Fruit fly (Drosophila melanogaster) whole organism, embryonic: ENCODE measurements around the gene CG13096.

Source experiments
- ATbp ChIP-seq: fragments of 200-800 bp; sonication (Bioruptor generic); optimal IDR thresholded peaks from 2 replicates; lab custom pipeline; 2017; ENCODE audit warnings: missing biosample characterization, mild to moderate bottlenecking, missing genetic modification characterization, missing genetic modification reagents
- BEAF-32 ChIP-seq: fragments of 200-800 bp; sonication (Bioruptor generic); optimal IDR thresholded peaks from 3 replicates; lab custom pipeline; 2017; ENCODE audit warnings: missing biosample characterization, missing genetic modification characterization, mild to moderate bottlenecking, moderate library complexity, missing genetic modification reagents
- CG10274 ChIP-seq: fragments of 200-800 bp; sonication (Bioruptor generic); optimal IDR thresholded peaks from 3 replicates; lab custom pipeline; 2017; ENCODE audit warnings: missing biosample characterization, mild to moderate bottlenecking, missing genetic modification characterization
- CG10565 ChIP-seq: fragments of 200-800 bp; sonication (Bioruptor generic); optimal IDR thresholded peaks from 3 replicates; lab custom pipeline; 2016; ENCODE audit warnings: missing biosample characterization, mild to moderate bottlenecking, missing genetic modification characterization
- CG12659 ChIP-seq: fragments of 200-800 bp; sonication (Bioruptor generic); optimal IDR thresholded peaks from 3 replicates; lab custom pipeline; 2017; ENCODE audit warnings: mild to moderate bottlenecking, missing biosample characterization, missing genetic modification reagents, missing genetic modification characterization
- CG13123 ChIP-seq: fragments of 200-800 bp; sonication (Bioruptor generic); optimal IDR thresholded peaks from 2 replicates; lab custom pipeline; 2016; ENCODE audit warnings: missing biosample characterization, missing genetic modification characterization
- CG13775 ChIP-seq: fragments of 200-800 bp; sonication (Bioruptor generic); optimal IDR thresholded peaks from 3 replicates; lab custom pipeline; 2017; ENCODE audit warnings: missing biosample characterization, mild to moderate bottlenecking, missing genetic modification characterization
- CG14014 ChIP-seq: fragments of 200-800 bp; sonication (Bioruptor generic); IDR thresholded peaks from 2 replicates; pipeline ENCODE4 v1.3.6; 2022; ENCODE audit warnings: missing biosample characterization, missing genetic modification characterization
- CG14710 ChIP-seq: fragments of 200-800 bp; sonication (Bioruptor generic); optimal IDR thresholded peaks from 3 replicates; lab custom pipeline; 2019; ENCODE audit warnings: missing biosample characterization, mild to moderate bottlenecking, missing genetic modification characterization, moderate library complexity
- CG15696 ChIP-seq: fragments of 200-800 bp; sonication (Bioruptor generic); optimal IDR thresholded peaks from 2 replicates; lab custom pipeline; 2019; ENCODE audit warnings: missing biosample characterization, mild to moderate bottlenecking, missing genetic modification characterization, moderate library complexity
- CG16779 ChIP-seq: fragments of 200-800 bp; sonication (Bioruptor generic); IDR thresholded peaks from 2 replicates; pipeline ENCODE4 v1.3.6; 2022; ENCODE audit warnings: missing biosample characterization, missing genetic modification characterization
- CG16813 ChIP-seq: fragments of 200-800 bp; sonication (Bioruptor generic); IDR thresholded peaks from 3 replicates; pipeline ENCODE4 v1.3.6; 2022; ENCODE audit warnings: missing biosample characterization, missing genetic modification characterization; ENCODE audit not compliant: partially characterized antibody
- CG17328 ChIP-seq: fragments of 200-800 bp; sonication (Bioruptor generic); IDR thresholded peaks from 2 replicates; pipeline ENCODE4 v1.3.6; 2022; ENCODE audit warnings: missing biosample characterization, missing genetic modification characterization
- CG3163 ChIP-seq: fragments of 200-800 bp; sonication (Bioruptor generic); optimal IDR thresholded peaks from 3 replicates; lab custom pipeline; 2016; ENCODE audit warnings: missing biosample characterization, missing genetic modification characterization
- CG5245 ChIP-seq: fragments of 200-800 bp; sonication (Bioruptor generic); optimal IDR thresholded peaks from 3 replicates; lab custom pipeline; 2016; ENCODE audit warnings: missing biosample characterization, missing genetic modification characterization
- CG6654 ChIP-seq: fragments of 200-800 bp; sonication (Bioruptor generic); optimal IDR thresholded peaks from 2 replicates; lab custom pipeline; 2017; ENCODE audit warnings: missing biosample characterization, mild to moderate bottlenecking, missing genetic modification characterization
- CG8944 ChIP-seq: fragments of 200-800 bp; sonication (Bioruptor generic); optimal IDR thresholded peaks from 3 replicates; lab custom pipeline; 2016; ENCODE audit warnings: missing biosample characterization, missing genetic modification characterization
- CG9797 ChIP-seq: fragments of 200-800 bp; sonication (Bioruptor generic); optimal IDR thresholded peaks from 3 replicates; lab custom pipeline; 2018; ENCODE audit warnings: missing biosample characterization, mild to moderate bottlenecking, missing genetic modification characterization
- CG9932 ChIP-seq: fragments of 200-800 bp; sonication (Bioruptor generic); IDR thresholded peaks from 2 replicates; pipeline ENCODE4 v1.3.6; 2022; ENCODE audit warnings: missing biosample characterization, missing genetic modification characterization
- D19B ChIP-seq: fragments of 200-800 bp; sonication (Bioruptor generic); optimal IDR thresholded peaks from 2 replicates; lab custom pipeline; 2017; ENCODE audit warnings: missing biosample characterization, mild to moderate bottlenecking, missing genetic modification characterization
- Mes4 ChIP-seq: fragments of 200-800 bp; sonication (Bioruptor generic); optimal IDR thresholded peaks from 2 replicates; lab custom pipeline; 2016; ENCODE audit warnings: missing biosample characterization, missing genetic modification characterization
- Nf-YC ChIP-seq: fragments of 200-800 bp; optimal IDR thresholded peaks from 3 replicates; lab custom pipeline; 2019; ENCODE audit warnings: missing biosample characterization, mild to moderate bottlenecking, missing genetic modification characterization, moderate library complexity
- Pdp1 ChIP-seq, 2 experiments: fragments of 200-800 bp; sonication (Bioruptor generic); optimal IDR thresholded peaks; 3 replicates each; lab custom pipeline; 2016; ENCODE audit warnings: missing biosample characterization in 2 of 2, missing genetic modification characterization in 2 of 2, mild to moderate bottlenecking in 1 of 2, moderate library complexity in 1 of 2
- Trl ChIP-seq, 3 experiments: fragments of >200 bp in 2 of 3; fragments of 200-800 bp in 1 of 3; sonication (Bioruptor generic) in 1 of 3; optimal IDR thresholded peaks; 2 replicates in 1 of 3; 3 replicates in 2 of 3; lab custom pipeline; 2016 to 2017; ENCODE audit warnings: missing biosample characterization in 1 of 3, missing genetic modification characterization in 1 of 3
- Vsx1 ChIP-seq: fragments of 200-800 bp; sonication (Bioruptor generic); optimal IDR thresholded peaks from 2 replicates; lab custom pipeline; 2017; ENCODE audit warnings: missing biosample characterization, mild to moderate bottlenecking, missing genetic modification characterization, missing genetic modification reagents
- al ChIP-seq: fragments of 200-800 bp; sonication (Bioruptor generic); IDR thresholded peaks from 2 replicates; pipeline ENCODE4 v1.3.6; 2022; ENCODE audit warnings: missing biosample characterization, missing genetic modification characterization
- cad ChIP-seq: fragments of >200 bp; optimal IDR thresholded peaks from 2 replicates; lab custom pipeline; 2017; ENCODE audit warnings: missing biosample characterization, missing genetic modification characterization
- chinmo ChIP-seq: fragments of 200-800 bp; sonication (Bioruptor generic); IDR thresholded peaks from 4 replicates; pipeline ENCODE4 v1.3.6; 2022; ENCODE audit warnings: missing biosample characterization, missing genetic modification characterization; ENCODE audit not compliant: partially characterized antibody
- esg ChIP-seq: fragments of 200-800 bp; sonication (Bioruptor generic); conservative IDR thresholded peaks from 2 replicates; pipeline ENCODE4 v1.3.6; 2022; ENCODE audit warnings: missing biosample characterization, missing genetic modification characterization
- fd96Cb ChIP-seq: fragments of 200-800 bp; sonication (Bioruptor generic); optimal IDR thresholded peaks from 2 replicates; lab custom pipeline; 2018; ENCODE audit warnings: missing biosample characterization, mild to moderate bottlenecking, missing genetic modification characterization, moderate library complexity
- ftz-f1 ChIP-seq: fragments of 200-800 bp; sonication (Bioruptor generic); optimal IDR thresholded peaks from 2 replicates; lab custom pipeline; 2016; ENCODE audit warnings: missing biosample characterization, missing genetic modification characterization
- gem ChIP-seq: fragments of 200-800 bp; sonication (Bioruptor generic); optimal IDR thresholded peaks from 2 replicates; lab custom pipeline; 2019; ENCODE audit warnings: missing biosample characterization, mild to moderate bottlenecking, missing genetic modification characterization, moderate library complexity
- gsb ChIP-seq: fragments of 200-800 bp; sonication (Bioruptor generic); IDR thresholded peaks from 2 replicates; pipeline ENCODE4 v1.3.6; 2022; ENCODE audit warnings: missing biosample characterization, missing genetic modification characterization
- her ChIP-seq: fragments of 200-800 bp; sonication (Bioruptor generic); optimal IDR thresholded peaks from 2 replicates; lab custom pipeline; 2016; ENCODE audit warnings: missing biosample characterization, missing genetic modification characterization
- inv ChIP-seq: fragments of 200-800 bp; sonication (Bioruptor generic); IDR thresholded peaks from 2 replicates; pipeline ENCODE4 v1.3.6; 2022; ENCODE audit warnings: missing biosample characterization, missing genetic modification characterization; ENCODE audit not compliant: partially characterized antibody
- lab ChIP-seq: fragments of 200-800 bp; sonication (Bioruptor generic); optimal IDR thresholded peaks from 3 replicates; lab custom pipeline; 2017; ENCODE audit warnings: missing biosample characterization, missing genetic modification characterization, mild to moderate bottlenecking, moderate library complexity, missing genetic modification reagents
- lilli ChIP-seq: fragments of 200-800 bp; sonication (Bioruptor generic); optimal IDR thresholded peaks from 3 replicates; lab custom pipeline; 2016; ENCODE audit warnings: missing biosample characterization, missing genetic modification characterization
- mld ChIP-seq: fragments of 200-800 bp; sonication (Bioruptor generic); IDR thresholded peaks from 3 replicates; pipeline ENCODE4 v1.3.6; 2022; ENCODE audit warnings: missing biosample characterization, missing genetic modification characterization; ENCODE audit not compliant: partially characterized antibody
- pnt ChIP-seq: fragments of 200-800 bp; sonication (Bioruptor generic); optimal IDR thresholded peaks from 3 replicates; lab custom pipeline; 2016; ENCODE audit warnings: missing biosample characterization, missing genetic modification characterization
- run ChIP-seq: fragments of 200-800 bp; sonication (Bioruptor generic); optimal IDR thresholded peaks from 3 replicates; lab custom pipeline; 2018; ENCODE audit warnings: missing biosample characterization, mild to moderate bottlenecking, missing genetic modification characterization
- sob ChIP-seq: fragments of 200-800 bp; sonication (Bioruptor generic); IDR thresholded peaks from 2 replicates; pipeline ENCODE4 v1.3.6; 2022; ENCODE audit warnings: missing biosample characterization, missing genetic modification characterization
- tin ChIP-seq: fragments of 200-800 bp; sonication (Bioruptor generic); optimal IDR thresholded peaks from 3 replicates; lab custom pipeline; 2016; ENCODE audit warnings: missing biosample characterization, missing genetic modification characterization
- trh ChIP-seq: fragments of 200-800 bp; sonication (Bioruptor generic); optimal IDR thresholded peaks from 2 replicates; lab custom pipeline; 2016; ENCODE audit warnings: missing biosample characterization, missing genetic modification characterization
- tx ChIP-seq: fragments of 200-800 bp; sonication (Bioruptor generic); optimal IDR thresholded peaks from 2 replicates; lab custom pipeline; 2016; ENCODE audit warnings: missing biosample characterization, missing genetic modification characterization
- unc-4 ChIP-seq: fragments of 200-800 bp; sonication (Bioruptor generic); IDR thresholded peaks from 2 replicates; pipeline ENCODE4 v1.3.6; 2022; ENCODE audit warnings: missing biosample characterization, missing genetic modification characterization; ENCODE audit not compliant: partially characterized antibody
- vvl ChIP-seq: fragments of 200-800 bp; sonication (Bioruptor generic); IDR thresholded peaks from 2 replicates; pipeline ENCODE4 v1.3.6; 2022; ENCODE audit warnings: missing biosample characterization, missing genetic modification characterization
- wdn ChIP-seq: fragments of 200-800 bp; sonication (Bioruptor generic); IDR thresholded peaks from 2 replicates; pipeline ENCODE4 v1.3.6; 2022; ENCODE audit warnings: missing biosample characterization, missing genetic modification characterization

Gene CG13096

dm6 chr2L:8463144-8464106, 48.2 kb downstream of the CG13096 start, which contains the start of gene Agpat2 (continued):
- TF ChIP-seq her (GFP tag; lab: Kevin White, UChicago) (peak; percentile 57), fd96Cb (tag; lab: Kevin White, UChicago) (peak; percentile 86), CG15696 (tag; lab: Kevin White, UChicago) (peak; percentile 61), CG17328 (GFP tag; lab: Robert Waterston, UW) (peak; percentile 79), unc-4 (GFP tag; lab: Robert Waterston, UW) (no peak), CG16813 (GFP tag; lab: Robert Waterston, UW) (no peak), sob (GFP tag; lab: Robert Waterston, UW) (peak; percentile 76), wdn (GFP tag; lab: Robert Waterston, UW) (peak; percentile 39; the same call in 1 of the 2 replicates), CG9797 (GFP tag; lab: Kevin White, UChicago) (no peak), Pdp1 (GFP tag; optimal IDR thresholded peaks at IDR 0.05; lab: Kevin White, UChicago) (peak; percentile 68 to 78), cad (GFP tag; lab: Kevin White, UChicago) (no peak), CG14710 (tag; lab: Kevin White, UChicago) (peak; percentile 85), tin (peak; percentile 81), ATbp (GFP tag; lab: Kevin White, UChicago) (peak; percentile 82), lab (peak; percentile 93), CG13775 (peak; percentile 70), CG16779 (no peak), trh (GFP tag; lab: Kevin White, UChicago) (peak; percentile 45), Vsx1 (GFP tag; lab: Kevin White, UChicago) (peak; percentile 48), ftz-f1 (no peak), CG9932 (GFP tag; lab: Robert Waterston, UW) (peak; percentile 69), CG14014 (GFP tag; lab: Robert Waterston, UW) (peak; percentile 77), CG6654 (GFP tag; lab: Kevin White, UChicago) (peak; percentile 65), pnt (GFP tag; lab: Kevin White, UChicago) (peak; percentile 83), CG8944 (GFP tag; lab: Kevin White, UChicago) (peak; percentile 78), mld (no peak), inv (GFP tag; lab: Robert Waterston, UW) (no peak), Mes4 (GFP tag; lab: Kevin White, UChicago) (peak; percentile 68), CG10274 (peak; percentile 34), esg (GFP tag; lab: Robert Waterston, UW) (peak; percentile 68), vvl (GFP tag; lab: Robert Waterston, UW) (peak; percentile 88), tx (peak; percentile 75), chinmo (GFP tag; lab: Robert Waterston, UW) (0 out of 4 replicates have a peak, but pooled peaks have one; percentile 14), gem (tag; lab: Kevin White, UChicago) (peak; percentile 92), CG10565 (GFP tag; lab: Kevin White, UChicago) (peak; percentile 42), BEAF-32 (GFP tag; lab: Kevin White, UChicago) (no peak), al (GFP tag; lab: Robert Waterston, UW) (no peak), CG13123 (GFP tag; lab: Kevin White, UChicago) (peak; percentile 60), Nf-YC (peak; percentile 52), gsb (no peak; the same call in 1 of the 2 replicates), CG12659 (peak; percentile 80), run (peak; percentile 79), lilli (GFP tag; lab: Kevin White, UChicago) (peak; percentile 88), CG5245 (GFP tag; lab: Kevin White, UChicago) (peak; percentile 67), D19B (GFP tag; lab: Kevin White, UChicago) (peak; percentile 66), CG3163 (GFP tag; lab: Kevin White, UChicago) (peak; percentile 24), Trl (optimal IDR thresholded peaks at IDR 0.05; lab: Kevin White, UChicago) (no peak), Trl (GFP tag; optimal IDR thresholded peaks at IDR 0.05; lab: Kevin White, UChicago) (peak; percentile 78)
